Worm (Caenorhabditis elegans) whole organism, L1 larva: ENCODE data around the gene cdr-4.

Experiments
- ceh-8 ChIP-seq: fragments of 200-800 bp; sonication (Bioruptor generic); optimal IDR thresholded peaks from 2 replicates; lab custom pipeline; 2018; ENCODE audit warnings: mild to moderate bottlenecking, missing genetic modification characterization, moderate library complexity, missing compliant biosample characterization
- elt-3 ChIP-seq, 6 experiments: fragments of 150-350 bp in 1 of 6; sonication (generic microtip); optimal IDR thresholded peaks; 2 replicates each; lab custom pipeline; 2017 to 2018; ENCODE audit warnings: missing biosample characterization in 6 of 6, missing genetic modification characterization in 6 of 6, inconsistent platforms in 1 of 6
- fos-1 ChIP-seq: fragments of 150-350 bp; optimal IDR thresholded peaks from 2 replicates; lab custom pipeline; 2014; ENCODE audit warnings: missing biosample characterization, missing genetic modification characterization
- irx-1 ChIP-seq: sonication (generic microtip); optimal IDR thresholded peaks from 2 replicates; lab custom pipeline; 2016; ENCODE audit warnings: missing genetic modification characterization, missing compliant biosample characterization
- lsy-2 ChIP-seq, 2 experiments: fragments of 150-350 bp; optimal IDR thresholded peaks; 2 replicates each; lab custom pipeline; 2014; ENCODE audit warnings: missing biosample characterization in 2 of 2, missing genetic modification characterization in 2 of 2
- nhr-11 ChIP-seq: fragments of 150-350 bp; optimal IDR thresholded peaks from 2 replicates; lab custom pipeline; 2014; ENCODE audit warnings: missing biosample characterization, missing genetic modification characterization
- nhr-12 ChIP-seq: sonication (generic microtip); optimal IDR thresholded peaks from 2 replicates; lab custom pipeline; 2017; ENCODE audit warnings: missing biosample characterization, missing genetic modification characterization
- nhr-20 ChIP-seq: sonication (generic microtip); optimal IDR thresholded peaks from 2 replicates; lab custom pipeline; 2016; ENCODE audit warnings: mild to moderate bottlenecking, missing genetic modification characterization, missing compliant biosample characterization
- nhr-90 ChIP-seq: sonication (generic microtip); optimal IDR thresholded peaks from 2 replicates; lab custom pipeline; 2016; ENCODE audit warnings: mild to moderate bottlenecking, missing genetic modification characterization, missing compliant biosample characterization; ENCODE audit not compliant: poor library complexity
- pag-3 ChIP-seq: sonication (generic microtip); optimal IDR thresholded peaks from 2 replicates; lab custom pipeline; 2017; ENCODE audit warnings: missing genetic modification characterization, mild to moderate bottlenecking, missing compliant biosample characterization, antibody characterized with exemption, borderline replicate concordance; ENCODE audit not compliant: insufficient read depth
- sox-4 ChIP-seq: sonication (generic microtip); optimal IDR thresholded peaks from 2 replicates; lab custom pipeline; 2016; ENCODE audit warnings: missing genetic modification characterization, missing compliant biosample characterization
- unc-130 ChIP-seq: fragments of 150-350 bp; optimal IDR thresholded peaks from 2 replicates; lab custom pipeline; 2017; ENCODE audit warnings: missing biosample characterization, missing genetic modification characterization, inconsistent platforms
- unc-86 ChIP-seq: sonication (generic microtip); optimal IDR thresholded peaks from 2 replicates; lab custom pipeline; 2016; ENCODE audit warnings: missing genetic modification characterization, missing compliant biosample characterization
- ztf-11 ChIP-seq, 2 experiments: sonication (generic microtip); optimal IDR thresholded peaks; 2 replicates each; lab custom pipeline; 2016 to 2017; ENCODE audit warnings: missing genetic modification characterization in 2 of 2, missing biosample characterization in 1 of 2, missing compliant biosample characterization in 1 of 2

- no peak for TF ChIP-seq fos-1 (tag; lab: Kevin White, UChicago)
- no peak for TF ChIP-seq ztf-11 (tag; optimal IDR thresholded peaks at IDR 0.05; lab: Kevin White, UChicago)
- no peak for TF ChIP-seq nhr-90 (tag; lab: Kevin White, UChicago)
- no peak for TF ChIP-seq unc-86 (tag; lab: Kevin White, UChicago)
- no peak for TF ChIP-seq pag-3 (tag; lab: Kevin White, UChicago)
- no peak for TF ChIP-seq unc-130 (tag; lab: Kevin White, UChicago)
- TF ChIP-seq ceh-8 = no peak
- TF ChIP-seq nhr-11 (tag; lab: Kevin White, UChicago) = no peak
- TF ChIP-seq sox-4 = no peak
- no peak for TF ChIP-seq irx-1 (tag; lab: Kevin White, UChicago)
- TF ChIP-seq elt-3 (tag; optimal IDR thresholded peaks at IDR 0.05; lab: Kevin White, UChicago) = no peak
- TF ChIP-seq nhr-12 (tag; lab: Kevin White, UChicago) = no peak
- TF ChIP-seq lsy-2 (tag; optimal IDR thresholded peaks at IDR 0.05; lab: Kevin White, UChicago) = no peak
- TF ChIP-seq nhr-20 = no peak
These were observed 9.9 kb upstream of the cdr-4 start, which contains the start of gene C54D10.3 for ce11 chrV:12418292-12418691.
